Worm (Caenorhabditis elegans) whole organism, L1 larva: ENCODE data around the gene W07G4.2.

Source experiments
- Y116A8C.19 ChIP-seq: sonication (generic microtip); optimal IDR thresholded peaks from 2 replicates; lab custom pipeline; 2016; ENCODE audit warnings: missing compliant biosample characterization, missing genetic modification characterization, borderline replicate concordance
- aha-1 ChIP-seq: fragments of 150-350 bp; optimal IDR thresholded peaks from 2 replicates; lab custom pipeline; 2014; ENCODE audit warnings: missing biosample characterization, missing genetic modification characterization
- dsc-1 ChIP-seq: sonication (generic microtip); optimal IDR thresholded peaks from 2 replicates; lab custom pipeline; 2016; ENCODE audit warnings: mild to moderate bottlenecking, missing genetic modification characterization, missing compliant biosample characterization
- fos-1 ChIP-seq: fragments of 150-350 bp; optimal IDR thresholded peaks from 2 replicates; lab custom pipeline; 2014; ENCODE audit warnings: missing biosample characterization, missing genetic modification characterization
- lin-35 ChIP-seq, 2 experiments: fragments of 150-350 bp; optimal IDR thresholded peaks; 2 replicates each; lab custom pipeline; 2014; ENCODE audit warnings: missing biosample characterization in 2 of 2, missing genetic modification characterization in 2 of 2, missing genetic modification reagents in 2 of 2
- lsy-2 ChIP-seq, 2 experiments: fragments of 150-350 bp; optimal IDR thresholded peaks; 2 replicates each; lab custom pipeline; 2014; ENCODE audit warnings: missing biosample characterization in 2 of 2, missing genetic modification characterization in 2 of 2

ce11 chrV:13063402-13063801 is 27.0 kb upstream of the W07G4.2 start:
- TF ChIP-seq lsy-2 (tag; optimal IDR thresholded peaks at IDR 0.05; lab: Kevin White, UChicago), result no peak
- no peak for TF ChIP-seq Y116A8C.19
- TF ChIP-seq lin-35 (GFP tag; optimal IDR thresholded peaks at IDR 0.05; lab: Kevin White, UChicago), result no peak
- no peak for TF ChIP-seq fos-1 (tag; lab: Kevin White, UChicago)
- TF ChIP-seq dsc-1 (tag; lab: Kevin White, UChicago), result no peak
- no peak for TF ChIP-seq aha-1 (tag; lab: Kevin White, UChicago)
